Fruit fly (Drosophila melanogaster) whole organism, wandering third instar larva: ENCODE results near the gene CG4511.

ENCODE experiments used
- Abd-B ChIP-seq: fragments of >200 bp; optimal IDR thresholded peaks from 2 replicates; lab custom pipeline; 2017; ENCODE audit warnings: missing biosample characterization, missing genetic modification characterization
- CG32264 ChIP-seq: fragments of 200-800 bp; sonication (Bioruptor generic); optimal IDR thresholded peaks from 2 replicates; lab custom pipeline; 2016; ENCODE audit warnings: missing biosample characterization, missing genetic modification characterization
- CG9705 ChIP-seq: fragments of 200-800 bp; sonication (Bioruptor generic); optimal IDR thresholded peaks from 2 replicates; lab custom pipeline; 2018; ENCODE audit warnings: missing biosample characterization, mild to moderate bottlenecking, missing genetic modification characterization
- Dif ChIP-seq: fragments of 200-275, 200-300 bp; sonication (Bioruptor generic); optimal IDR thresholded peaks from 2 replicates; lab custom pipeline; 2018; ENCODE audit warnings: missing biosample characterization, missing genetic modification characterization; ENCODE audit not compliant: partially characterized antibody
- GATAd ChIP-seq: sonication (Bioruptor generic); optimal IDR thresholded peaks from 2 replicates; lab custom pipeline; 2016; ENCODE audit warnings: missing biosample characterization, missing genetic modification characterization
- HLH106 ChIP-seq: fragments of 200-800 bp; optimal IDR thresholded peaks from 3 replicates; lab custom pipeline; 2019; ENCODE audit warnings: missing biosample characterization, mild to moderate bottlenecking, missing genetic modification characterization, moderate library complexity
- Hnf4 ChIP-seq: fragments of 200-800 bp; sonication (Bioruptor generic); optimal IDR thresholded peaks from 2 replicates; lab custom pipeline; 2016; ENCODE audit warnings: missing biosample characterization, mild to moderate bottlenecking, missing genetic modification characterization
- Jra ChIP-seq: sonication (Bioruptor generic); optimal IDR thresholded peaks from 2 replicates; lab custom pipeline; 2016; ENCODE audit warnings: missing biosample characterization, missing genetic modification characterization
- Mio ChIP-seq: sonication (Bioruptor generic); optimal IDR thresholded peaks from 2 replicates; lab custom pipeline; 2016; ENCODE audit warnings: missing biosample characterization, missing genetic modification characterization
- Myc ChIP-seq: fragments of >200 bp; optimal IDR thresholded peaks from 2 replicates; lab custom pipeline; 2017
- N ChIP-seq: fragments of >200 bp; optimal IDR thresholded peaks from 2 replicates; lab custom pipeline; 2018; ENCODE audit warnings: missing biosample characterization, missing external identifiers, missing genetic modification characterization
- OdsH ChIP-seq: fragments of 200-800 bp; sonication (Bioruptor generic); optimal IDR thresholded peaks from 2 replicates; lab custom pipeline; 2016; ENCODE audit warnings: missing biosample characterization, mild to moderate bottlenecking, missing genetic modification characterization
- Rel ChIP-seq, 2 experiments: fragments of 200-800 bp; sonication (Bioruptor generic) in 1 of 2; optimal IDR thresholded peaks; 2 replicates in 1 of 2; 3 replicates in 1 of 2; lab custom pipeline; 2016 to 2019; ENCODE audit warnings: mild to moderate bottlenecking in 2 of 2, missing biosample characterization in 2 of 2, missing genetic modification characterization in 2 of 2, moderate library complexity in 1 of 2
- Sp1 ChIP-seq: fragments of 200-800 bp; sonication (Bioruptor generic); optimal IDR thresholded peaks from 3 replicates; lab custom pipeline; 2019; ENCODE audit warnings: missing biosample characterization, mild to moderate bottlenecking, missing genetic modification characterization, moderate library complexity
- Vsx2 ChIP-seq: fragments of 200-300, 225-300 bp; sonication (Bioruptor generic); optimal IDR thresholded peaks from 2 replicates; lab custom pipeline; 2018; ENCODE audit warnings: missing biosample characterization, missing genetic modification characterization; ENCODE audit not compliant: partially characterized antibody
- br ChIP-seq: fragments of 200-800 bp; sonication (Bioruptor generic); optimal IDR thresholded peaks from 2 replicates; lab custom pipeline; 2016; ENCODE audit warnings: missing biosample characterization, missing genetic modification characterization
- brk ChIP-seq: fragments of 200-800 bp; sonication (Bioruptor generic); optimal IDR thresholded peaks from 2 replicates; lab custom pipeline; 2016; ENCODE audit warnings: missing biosample characterization, mild to moderate bottlenecking, missing genetic modification characterization
- dl ChIP-seq, 2 experiments: fragments of 175-275, 200-275 bp in 1 of 2; fragments of 200-275 bp in 1 of 2; sonication (Bioruptor generic); optimal IDR thresholded peaks; lab custom pipeline; 2018; ENCODE audit warnings: mild to moderate bottlenecking in 2 of 2, missing biosample characterization in 2 of 2, missing genetic modification characterization in 2 of 2, moderate library complexity in 2 of 2; ENCODE audit not compliant: partially characterized antibody in 2 of 2, insufficient read depth in 1 of 2
- dmrt93B ChIP-seq: fragments of 200-800 bp; sonication (Bioruptor generic); optimal IDR thresholded peaks from 2 replicates; lab custom pipeline; 2018; ENCODE audit warnings: missing biosample characterization, mild to moderate bottlenecking, missing genetic modification characterization
- ey ChIP-seq: fragments of 200-800 bp; sonication (Bioruptor generic); optimal IDR thresholded peaks from 2 replicates; lab custom pipeline; 2016; ENCODE audit warnings: missing biosample characterization, missing genetic modification characterization
- foxo ChIP-seq, 2 experiments: fragments of 200-800 bp; sonication (Bioruptor generic); optimal IDR thresholded peaks; 2 replicates in 1 of 2; 3 replicates in 1 of 2; lab custom pipeline; 2016 to 2017; ENCODE audit warnings: missing biosample characterization in 2 of 2, missing genetic modification characterization in 2 of 2
- h ChIP-seq: fragments of 200-800 bp; sonication (Bioruptor generic); optimal IDR thresholded peaks from 3 replicates; lab custom pipeline; 2016; ENCODE audit warnings: missing biosample characterization, mild to moderate bottlenecking, missing genetic modification characterization
- pan ChIP-seq: fragments of >200 bp; optimal IDR thresholded peaks from 2 replicates; lab custom pipeline; 2017
- psq ChIP-seq: fragments of 200-800 bp; sonication (Bioruptor generic); optimal IDR thresholded peaks from 3 replicates; lab custom pipeline; 2017; ENCODE audit warnings: missing biosample characterization, mild to moderate bottlenecking, missing genetic modification characterization, moderate library complexity
- rgr ChIP-seq: fragments of 200-800 bp; sonication (Bioruptor generic); optimal IDR thresholded peaks from 3 replicates; lab custom pipeline; 2016; ENCODE audit warnings: missing biosample characterization, mild to moderate bottlenecking, missing genetic modification characterization
- sage ChIP-seq: fragments of 200-800 bp; sonication (Bioruptor generic); optimal IDR thresholded peaks from 2 replicates; lab custom pipeline; 2016; ENCODE audit warnings: missing biosample characterization, mild to moderate bottlenecking, missing genetic modification characterization
- sv ChIP-seq: fragments of 200-800 bp; sonication (Bioruptor generic); optimal IDR thresholded peaks from 3 replicates; lab custom pipeline; 2016; ENCODE audit warnings: missing biosample characterization, missing genetic modification characterization
- tai ChIP-seq: sonication (Bioruptor generic); optimal IDR thresholded peaks from 2 replicates; lab custom pipeline; 2016; ENCODE audit warnings: missing biosample characterization, missing genetic modification characterization
- usp ChIP-seq: fragments of >200 bp; optimal IDR thresholded peaks from 2 replicates; lab custom pipeline; 2017; ENCODE audit warnings: missing biosample characterization, missing genetic modification characterization
- woc ChIP-seq: sonication (Bioruptor generic); optimal IDR thresholded peaks from 2 replicates; lab custom pipeline; 2016; ENCODE audit warnings: missing biosample characterization, mild to moderate bottlenecking, missing genetic modification characterization

CG4511 gene

DNA sequence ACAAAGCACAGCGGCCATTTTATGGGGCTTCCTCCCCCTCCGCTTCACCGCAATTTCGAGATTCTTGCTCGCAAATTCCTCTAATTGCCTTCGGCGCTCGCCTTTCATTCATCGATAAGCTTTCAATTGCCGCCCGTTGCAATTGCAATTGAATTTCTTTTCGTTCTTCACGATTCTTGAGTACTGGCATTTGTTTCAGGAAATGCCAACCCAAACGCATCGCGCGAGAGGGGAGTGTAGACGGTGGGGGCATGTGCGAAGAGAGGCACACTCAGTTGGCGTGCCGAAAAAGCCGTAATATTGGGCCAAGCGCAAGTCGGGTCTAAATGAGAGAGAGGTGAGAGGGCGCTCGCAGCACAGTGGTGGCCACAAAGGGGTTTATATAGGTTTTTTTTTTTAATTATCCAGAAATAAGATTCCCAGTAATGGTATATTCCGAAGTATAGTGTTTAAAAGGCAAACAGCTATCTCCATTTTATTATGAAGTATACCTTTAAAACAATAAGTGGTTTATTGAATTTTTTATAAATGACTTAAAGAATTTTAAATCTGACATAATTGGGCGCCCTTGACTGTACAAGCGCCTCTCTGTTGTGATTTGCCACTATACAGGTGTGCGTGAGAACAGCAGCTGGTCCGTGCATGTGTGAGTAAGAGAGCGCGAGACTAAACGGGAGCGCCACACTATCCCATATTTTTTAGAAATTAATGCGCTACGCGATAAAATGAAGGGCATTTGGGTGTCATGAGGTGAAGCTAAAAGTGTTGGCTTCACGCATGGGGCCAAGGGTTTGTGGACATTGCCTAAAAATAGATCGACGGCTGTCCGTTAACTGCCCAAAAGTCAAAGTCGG lies 32.4 kb downstream of the CG4511 start (continued):
- no peak for TF ChIP-seq usp
- peak; percentile 90 for TF ChIP-seq brk (GFP tag; lab: Kevin White, UChicago)
- TF ChIP-seq CG32264 (GFP tag; lab: Kevin White, UChicago) = peak; percentile 71
- TF ChIP-seq Abd-B (GFP tag; lab: Kevin White, UChicago) = no peak
- no peak for TF ChIP-seq N (GFP tag; lab: Kevin White, UChicago)
- TF ChIP-seq Jra = peak; percentile 84
- peak; percentile 84 for TF ChIP-seq HLH106 (tag; lab: Kevin White, UChicago)

DNA sequence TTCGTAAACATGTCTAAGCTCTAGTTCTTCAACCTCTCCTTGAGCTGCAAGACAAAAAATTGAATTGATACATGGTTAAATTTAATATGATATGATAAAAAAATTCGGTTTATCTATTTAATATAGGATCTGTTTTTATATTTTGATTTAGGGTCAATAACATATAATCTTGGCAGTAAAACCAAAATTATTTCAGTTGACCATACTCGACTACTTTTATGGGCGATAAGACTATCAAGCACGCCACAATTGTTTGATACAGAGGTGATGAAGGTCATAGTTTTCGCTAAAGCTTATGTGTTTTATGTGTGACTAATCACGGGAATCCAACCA lies 34.0 kb downstream of the CG4511 start:
- no peak for TF ChIP-seq Myc (lab: Kevin White, UChicago)

DNA sequence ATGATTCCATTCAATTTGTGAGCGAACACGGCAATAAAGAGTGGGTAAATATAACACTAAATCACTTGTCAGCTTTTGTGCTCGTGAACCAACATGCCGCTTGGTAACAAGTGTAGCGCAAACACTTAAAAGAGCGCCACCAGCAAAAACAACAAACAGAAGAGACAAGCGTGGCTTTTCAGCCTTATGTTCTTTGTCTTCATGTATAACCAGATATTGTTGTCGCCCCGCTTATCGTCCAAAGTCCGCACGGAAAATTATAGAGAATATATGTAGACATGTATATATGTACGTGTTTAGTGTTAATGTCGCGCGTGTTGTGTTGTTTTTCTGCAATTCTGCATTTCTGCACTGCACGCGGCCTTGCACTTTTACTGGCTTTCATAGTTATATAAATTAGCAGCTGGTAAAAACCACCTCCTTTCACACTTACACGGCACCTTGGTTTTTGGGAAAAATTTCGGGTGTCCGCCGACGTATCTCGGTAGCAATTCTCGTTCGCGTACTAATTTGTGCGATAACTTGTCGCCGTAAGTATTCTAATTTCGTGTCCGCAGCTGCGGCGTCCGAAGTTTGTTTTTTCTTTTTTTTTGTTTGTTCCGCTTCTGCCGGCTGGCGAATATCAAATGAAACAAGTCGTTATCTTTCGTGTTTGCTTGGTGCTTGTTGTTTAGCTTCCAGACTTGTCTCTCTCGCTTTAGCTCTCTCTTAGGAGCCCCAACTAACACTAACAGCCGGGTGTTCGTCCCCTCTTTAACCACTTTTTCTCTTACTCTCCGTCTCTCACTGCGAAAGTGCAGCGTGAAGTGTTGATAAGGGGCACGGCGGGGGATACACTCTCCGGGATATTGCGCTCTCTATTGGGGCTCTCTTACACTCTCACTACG lies 34.6 kb downstream of the CG4511 start:
- TF ChIP-seq dl (GFP tag; optimal IDR thresholded peaks at IDR 0.05; lab: Kevin White, UChicago; ENCODE audit: insufficient read depth in 1 of 2, partially characterized antibody in 2 of 2) (peak; percentile 92 to 97), Hnf4 (peak; percentile 20), psq (GFP tag; lab: Kevin White, UChicago) (peak; percentile 60), sv (GFP tag; lab: Kevin White, UChicago) (peak; percentile 19), OdsH (GFP tag; lab: Kevin White, UChicago) (peak; percentile 42), HLH106 (tag; lab: Kevin White, UChicago) (peak; percentile 43), Vsx2 (GFP tag; lab: Kevin White, UChicago) (peak; percentile 92), usp (no peak), Sp1 (GFP tag; lab: Kevin White, UChicago) (peak; percentile 36), Dif (GFP tag; lab: Kevin White, UChicago) (peak; percentile 98), h (GFP tag; lab: Kevin White, UChicago) (peak; percentile 46), Rel (GFP tag; optimal IDR thresholded peaks at IDR 0.05; lab: Kevin White, UChicago) (no peak), Rel (tag; optimal IDR thresholded peaks at IDR 0.05; lab: Kevin White, UChicago) (peak; percentile 11), rgr (GFP tag; lab: Kevin White, UChicago) (peak; percentile 13), br (peak; percentile 32), woc (GFP tag; lab: Kevin White, UChicago) (peak; percentile 40), N (GFP tag; lab: Kevin White, UChicago) (no peak), Mio (GFP tag; lab: Kevin White, UChicago) (no peak), foxo (GFP tag; optimal IDR thresholded peaks at IDR 0.05; lab: Kevin White, UChicago) (peak in 1 of 2 experiments; percentile 41), sage (GFP tag; lab: Kevin White, UChicago) (peak; percentile 17), ey (no peak)

DNA sequence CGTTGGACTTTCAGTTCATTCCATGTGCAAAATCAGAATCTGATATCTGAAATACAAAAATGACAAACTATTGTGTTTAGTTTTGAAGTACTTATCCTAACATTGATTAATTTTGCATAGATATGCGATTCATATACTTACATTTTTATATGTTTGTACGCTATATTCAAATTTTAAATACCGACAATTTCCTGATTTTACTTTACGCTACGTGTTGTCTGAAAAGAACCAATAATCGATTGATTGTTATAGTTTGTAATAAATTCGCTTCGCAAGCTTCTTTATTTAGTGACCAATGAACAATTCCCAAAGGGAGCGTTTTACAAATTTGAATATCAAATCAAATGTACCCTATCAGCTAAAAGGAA lies 35.2 kb downstream of the CG4511 start, which contains the start of gene Ak3:
Gene Ak3 (minus strand): TSS at position 69 of the 368 bp plus-strand sequence.
- no peak for TF ChIP-seq GATAd (GFP tag; lab: Kevin White, UChicago)
- no peak for TF ChIP-seq HLH106 (tag; lab: Kevin White, UChicago)
- no peak for TF ChIP-seq h (GFP tag; lab: Kevin White, UChicago)
- no peak for TF ChIP-seq Myc (lab: Kevin White, UChicago)
- no peak for TF ChIP-seq sage (GFP tag; lab: Kevin White, UChicago)
- no peak for TF ChIP-seq CG32264 (GFP tag; lab: Kevin White, UChicago)
- no peak for TF ChIP-seq tai
- no peak for TF ChIP-seq CG9705 (GFP tag; lab: Kevin White, UChicago)
- no peak for TF ChIP-seq pan (lab: Kevin White, UChicago)
- TF ChIP-seq OdsH (GFP tag; lab: Kevin White, UChicago) = no peak
- no peak for TF ChIP-seq dmrt93B
- no peak for TF ChIP-seq usp
